Worm (Caenorhabditis elegans) whole organism, mixed stage, embryonic: ENCODE measurements around the gene R11G1.2.

ENCODE experiments used
- M03D4.4 ChIP-seq: sonication (generic microtip); optimal IDR thresholded peaks from 2 replicates; lab custom pipeline; 2017; ENCODE audit warnings: mild to moderate bottlenecking, missing genetic modification characterization, missing compliant biosample characterization
- bed-3 ChIP-seq: fragments of 200-800 bp; sonication (Bioruptor generic); optimal IDR thresholded peaks from 3 replicates; lab custom pipeline; 2018; ENCODE audit warnings: mild to moderate bottlenecking, missing genetic modification characterization, moderate library complexity, missing compliant biosample characterization
- blmp-1 ChIP-seq: fragments of 150-350 bp; optimal IDR thresholded peaks from 2 replicates; lab custom pipeline; 2014; ENCODE audit warnings: missing biosample characterization, missing genetic modification characterization
- ceh-39 ChIP-seq: fragments of 150-350 bp; optimal IDR thresholded peaks from 2 replicates; lab custom pipeline; 2014; ENCODE audit warnings: missing biosample characterization, missing genetic modification characterization
- ceh-43 ChIP-seq: fragments of 200-800 bp; sonication (Bioruptor generic); optimal IDR thresholded peaks from 2 replicates; lab custom pipeline; 2018; ENCODE audit warnings: mild to moderate bottlenecking, missing genetic modification characterization, moderate library complexity, missing compliant biosample characterization
- ceh-83 ChIP-seq: fragments of 200-800 bp; sonication (Bioruptor generic); optimal IDR thresholded peaks from 2 replicates; lab custom pipeline; 2018; ENCODE audit warnings: mild to moderate bottlenecking, missing genetic modification characterization, missing compliant biosample characterization
- ces-1 ChIP-seq: fragments of 150-350 bp; optimal IDR thresholded peaks from 2 replicates; lab custom pipeline; 2014; ENCODE audit warnings: missing biosample characterization, missing genetic modification reagents, missing genetic modification characterization
- cnd-1 ChIP-seq: fragments of 200-800 bp; sonication (Bioruptor generic); optimal IDR thresholded peaks from 2 replicates; lab custom pipeline; 2018; ENCODE audit warnings: mild to moderate bottlenecking, missing genetic modification characterization, missing compliant biosample characterization
- drap-1 ChIP-seq: fragments of 200-800 bp; sonication (Bioruptor generic); optimal IDR thresholded peaks from 3 replicates; lab custom pipeline; 2018; ENCODE audit warnings: mild to moderate bottlenecking, missing genetic modification characterization, missing compliant biosample characterization
- elt-1 ChIP-seq: sonication (generic microtip); optimal IDR thresholded peaks from 2 replicates; lab custom pipeline; 2017; ENCODE audit warnings: missing genetic modification characterization, mild to moderate bottlenecking, missing compliant biosample characterization, antibody characterized with exemption, moderate library complexity, borderline replicate concordance; ENCODE audit not compliant: insufficient read depth
- elt-3 ChIP-seq: fragments of 150-350 bp; optimal IDR thresholded peaks from 2 replicates; lab custom pipeline; 2014; ENCODE audit warnings: missing biosample characterization, missing genetic modification characterization
- flh-1 ChIP-seq: fragments of 200-800 bp; sonication (Bioruptor generic); optimal IDR thresholded peaks from 2 replicates; lab custom pipeline; 2018; ENCODE audit warnings: mild to moderate bottlenecking, missing genetic modification characterization, moderate library complexity, missing compliant biosample characterization
- ham-2 ChIP-seq: fragments of 200-800 bp; sonication (Bioruptor generic); optimal IDR thresholded peaks from 2 replicates; lab custom pipeline; 2018; ENCODE audit warnings: mild to moderate bottlenecking, missing genetic modification characterization, missing compliant biosample characterization
- hlh-1 ChIP-seq: fragments of 150-350 bp; optimal IDR thresholded peaks from 2 replicates; lab custom pipeline; 2014; ENCODE audit warnings: missing biosample characterization, missing genetic modification reagents, missing genetic modification characterization
- lin-13 ChIP-seq: fragments of 150-350 bp; optimal IDR thresholded peaks from 2 replicates; lab custom pipeline; 2014; ENCODE audit warnings: missing biosample characterization, missing genetic modification characterization
- lin-32 ChIP-seq: fragments of 200-800 bp; sonication (Bioruptor generic); optimal IDR thresholded peaks from 2 replicates; lab custom pipeline; 2018; ENCODE audit warnings: mild to moderate bottlenecking, missing genetic modification characterization, missing compliant biosample characterization
- lsy-2 ChIP-seq: fragments of 150-350 bp; optimal IDR thresholded peaks from 2 replicates; lab custom pipeline; 2014; ENCODE audit warnings: missing biosample characterization, missing genetic modification characterization
- mab-5 ChIP-seq: fragments of 150-350 bp; optimal IDR thresholded peaks from 2 replicates; lab custom pipeline; 2014; ENCODE audit warnings: missing biosample characterization, missing genetic modification characterization
- mep-1 ChIP-seq: fragments of 150-350 bp; optimal IDR thresholded peaks from 2 replicates; lab custom pipeline; 2017; ENCODE audit warnings: missing biosample characterization, missing genetic modification reagents, missing genetic modification characterization, inconsistent platforms
- mls-2 ChIP-seq: sonication (generic microtip); optimal IDR thresholded peaks from 2 replicates; lab custom pipeline; 2016; ENCODE audit warnings: mild to moderate bottlenecking, missing genetic modification characterization, moderate library complexity, missing compliant biosample characterization
- nhr-12 ChIP-seq: fragments of 150-350 bp; optimal IDR thresholded peaks from 2 replicates; lab custom pipeline; 2014; ENCODE audit warnings: missing biosample characterization, missing genetic modification characterization
- nhr-2 ChIP-seq: fragments of 150-350 bp; optimal IDR thresholded peaks from 2 replicates; lab custom pipeline; 2014; ENCODE audit warnings: missing biosample characterization, missing genetic modification characterization
- nhr-237 ChIP-seq: fragments of 150-350 bp; optimal IDR thresholded peaks from 2 replicates; lab custom pipeline; 2014; ENCODE audit warnings: missing biosample characterization, missing genetic modification characterization
- nhr-28 ChIP-seq: fragments of 150-350 bp; optimal IDR thresholded peaks from 2 replicates; lab custom pipeline; 2014; ENCODE audit warnings: missing biosample characterization, missing genetic modification characterization
- nhr-76 ChIP-seq: sonication (generic microtip); optimal IDR thresholded peaks from 2 replicates; lab custom pipeline; 2017; ENCODE audit warnings: missing biosample characterization, missing genetic modification characterization
- pha-4 ChIP-seq: fragments of 150-350 bp; optimal IDR thresholded peaks from 2 replicates; lab custom pipeline; 2018; ENCODE audit warnings: missing biosample characterization, missing genetic modification reagents, missing genetic modification characterization
- sem-2 ChIP-seq: fragments of 200-800 bp; sonication (Bioruptor generic); optimal IDR thresholded peaks from 2 replicates; lab custom pipeline; 2018; ENCODE audit warnings: mild to moderate bottlenecking, missing genetic modification characterization, missing compliant biosample characterization
- snpc-4 ChIP-seq: fragments of 150-350 bp; optimal IDR thresholded peaks from 2 replicates; lab custom pipeline; 2014; ENCODE audit warnings: missing biosample characterization, missing genetic modification characterization
- sptf-1 ChIP-seq: sonication (generic microtip); optimal IDR thresholded peaks from 2 replicates; lab custom pipeline; 2017; ENCODE audit warnings: mild to moderate bottlenecking, missing genetic modification characterization, moderate library complexity, missing compliant biosample characterization
- tbx-8 ChIP-seq: fragments of 200-800 bp; sonication (Bioruptor generic); optimal IDR thresholded peaks from 2 replicates; lab custom pipeline; 2018; ENCODE audit warnings: mild to moderate bottlenecking, missing genetic modification characterization, moderate library complexity, missing compliant biosample characterization
- unc-120 ChIP-seq: sonication (generic microtip); optimal IDR thresholded peaks from 2 replicates; lab custom pipeline; 2017; ENCODE audit warnings: missing genetic modification characterization, missing compliant biosample characterization; ENCODE audit not compliant: poor library complexity, severe bottlenecking
- unc-39 ChIP-seq: fragments of 150-350 bp; optimal IDR thresholded peaks from 2 replicates; lab custom pipeline; 2014; ENCODE audit warnings: missing biosample characterization, missing genetic modification characterization
- unc-62 ChIP-seq: fragments of 150-350 bp; optimal IDR thresholded peaks from 2 replicates; lab custom pipeline; 2014; ENCODE audit warnings: missing biosample characterization, missing genetic modification reagents, missing genetic modification characterization
- zip-8 ChIP-seq: fragments of 150-350 bp; optimal IDR thresholded peaks from 2 replicates; lab custom pipeline; 2014; ENCODE audit warnings: missing biosample characterization, missing genetic modification characterization
- ztf-11 ChIP-seq: fragments of 150-350 bp; optimal IDR thresholded peaks from 2 replicates; lab custom pipeline; 2014; ENCODE audit warnings: missing biosample characterization, missing genetic modification characterization

R11G1.2 gene

DNA sequence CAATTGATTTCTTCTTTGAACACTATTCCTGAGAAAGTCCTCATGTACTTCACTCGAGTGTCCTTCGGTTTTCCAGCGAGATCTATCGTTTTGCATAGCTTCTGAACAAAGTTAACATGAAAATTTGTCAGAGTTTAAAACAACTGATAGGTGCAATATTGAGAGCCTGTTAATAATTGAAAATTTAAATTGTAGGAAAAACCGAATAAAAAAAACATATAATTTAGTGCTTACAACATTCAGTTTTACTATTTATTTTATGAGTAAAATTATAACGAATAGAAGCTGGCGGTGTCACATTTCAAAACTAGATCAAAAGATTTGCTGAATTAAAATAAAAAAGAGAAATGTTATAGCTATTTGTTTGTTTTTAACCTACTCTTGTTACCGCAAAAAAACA lies 42.7 kb downstream of the R11G1.2 start, which contains the start of gene C02F12.8:
C02F12.8 (minus strand) TSS at position 101 of the 400 bp plus-strand sequence.
- TF ChIP-seq drap-1 (GFP tag; lab: Kevin White, UChicago) = no peak
- no peak for TF ChIP-seq zip-8 (tag; lab: Kevin White, UChicago)
- no peak for TF ChIP-seq flh-1 (GFP tag; lab: Kevin White, UChicago)
- TF ChIP-seq ham-2 (GFP tag; lab: Kevin White, UChicago) = no peak
- no peak for TF ChIP-seq nhr-12 (tag; lab: Kevin White, UChicago)
- no peak for TF ChIP-seq nhr-76 (tag; lab: Kevin White, UChicago)
- TF ChIP-seq ceh-43 (GFP tag; lab: Kevin White, UChicago) = no peak
- TF ChIP-seq mab-5 (tag; lab: Kevin White, UChicago) = no peak
- no peak for TF ChIP-seq sptf-1 (tag; lab: Kevin White, UChicago)
- TF ChIP-seq elt-3 = no peak
- TF ChIP-seq lin-32 (GFP tag; lab: Kevin White, UChicago) = no peak
- no peak for TF ChIP-seq nhr-237 (tag; lab: Kevin White, UChicago)
- no peak for TF ChIP-seq pha-4
- no peak for TF ChIP-seq nhr-2 (tag; lab: Kevin White, UChicago)
- no peak for TF ChIP-seq unc-120 (tag; lab: Kevin White, UChicago)
- TF ChIP-seq nhr-28 = no peak
- TF ChIP-seq ces-1 (GFP tag; lab: Kevin White, UChicago) = no peak

DNA sequence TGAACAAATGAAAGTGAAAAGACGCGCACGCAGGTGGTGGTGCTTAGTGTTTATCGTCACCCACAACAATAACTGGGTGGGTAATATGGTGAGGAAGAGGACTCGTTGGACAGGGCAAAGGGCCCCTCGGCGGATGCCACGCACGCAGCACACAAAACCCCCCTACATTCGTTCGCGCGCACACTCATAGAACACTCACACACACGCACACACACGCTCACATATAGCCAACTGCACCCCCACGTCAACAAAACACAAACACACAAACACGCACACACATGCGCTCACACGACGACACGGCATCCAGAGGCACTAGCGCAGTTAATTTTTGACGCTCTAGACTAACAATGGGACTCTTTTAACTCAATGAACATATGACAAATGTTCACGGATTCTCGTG lies 43.8 kb downstream of the R11G1.2 start:
- peak; percentile 58 for TF ChIP-seq drap-1 (GFP tag; lab: Kevin White, UChicago)
- no peak for TF ChIP-seq elt-1
- TF ChIP-seq elt-3 = no peak
- no peak for TF ChIP-seq zip-8 (tag; lab: Kevin White, UChicago)
- no peak for TF ChIP-seq nhr-2 (tag; lab: Kevin White, UChicago)
- TF ChIP-seq lin-13 (tag; lab: Kevin White, UChicago) = peak; percentile 69
- peak; percentile 62 for TF ChIP-seq cnd-1
- peak; percentile 73 for TF ChIP-seq sptf-1 (tag; lab: Kevin White, UChicago)
- TF ChIP-seq tbx-8 (GFP tag; lab: Kevin White, UChicago) = no peak
- no peak for TF ChIP-seq pha-4
- peak; percentile 33 for TF ChIP-seq unc-120 (tag; lab: Kevin White, UChicago)
- peak; percentile 2 for TF ChIP-seq flh-1 (GFP tag; lab: Kevin White, UChicago)
- TF ChIP-seq nhr-28 = no peak
- TF ChIP-seq ceh-83 (GFP tag; lab: Kevin White, UChicago) = no peak
- TF ChIP-seq bed-3 (GFP tag; lab: Kevin White, UChicago) = no peak
- no peak for TF ChIP-seq hlh-1
- TF ChIP-seq mep-1 (tag; lab: Kevin White, UChicago) = no peak
- no peak for TF ChIP-seq unc-39
- TF ChIP-seq lin-32 (GFP tag; lab: Kevin White, UChicago) = no peak
- no peak for TF ChIP-seq ztf-11 (tag; lab: Kevin White, UChicago)
- no peak for TF ChIP-seq lsy-2 (tag; lab: Kevin White, UChicago)
- TF ChIP-seq M03D4.4 (tag; lab: Kevin White, UChicago) = peak; percentile 49
- no peak for TF ChIP-seq mab-5 (tag; lab: Kevin White, UChicago)
- no peak for TF ChIP-seq blmp-1 (tag; lab: Kevin White, UChicago)
- no peak for TF ChIP-seq ceh-43 (GFP tag; lab: Kevin White, UChicago)
- peak; percentile 34 for TF ChIP-seq sem-2 (GFP tag; lab: Kevin White, UChicago)
- no peak for TF ChIP-seq ceh-39 (tag; lab: Kevin White, UChicago)
- no peak for TF ChIP-seq nhr-237 (tag; lab: Kevin White, UChicago)
- TF ChIP-seq ces-1 (GFP tag; lab: Kevin White, UChicago) = peak; percentile 14
- TF ChIP-seq snpc-4 (tag; lab: Kevin White, UChicago) = no peak
- TF ChIP-seq nhr-76 (tag; lab: Kevin White, UChicago) = no peak
- peak; percentile 74 for TF ChIP-seq mls-2 (tag; lab: Kevin White, UChicago)
- no peak for TF ChIP-seq nhr-12 (tag; lab: Kevin White, UChicago)
- peak; percentile 65 for TF ChIP-seq ham-2 (GFP tag; lab: Kevin White, UChicago)
- peak; percentile 6 for TF ChIP-seq unc-62

DNA sequence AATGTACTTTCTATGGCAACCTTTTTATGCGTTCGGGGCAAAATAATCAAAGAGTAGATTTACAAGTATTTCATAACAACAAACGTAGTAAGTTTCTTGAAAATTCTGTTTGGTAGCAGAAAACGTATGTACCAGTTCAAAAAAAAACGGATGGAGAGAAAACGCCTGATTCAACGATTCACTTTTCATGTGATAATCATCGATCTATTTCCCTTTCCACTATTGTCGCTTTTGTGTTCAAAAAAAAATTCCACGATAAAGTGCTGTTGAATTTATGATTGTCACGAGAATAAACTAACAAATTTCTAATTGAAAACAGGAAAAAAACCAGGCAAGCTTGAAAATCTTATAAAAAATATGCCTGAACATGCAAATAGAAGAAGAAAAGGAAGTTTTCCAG lies 45.4 kb downstream of the R11G1.2 start:
- TF ChIP-seq ceh-83 (GFP tag; lab: Kevin White, UChicago) (no peak), ham-2 (GFP tag; lab: Kevin White, UChicago) (no peak), unc-120 (tag; lab: Kevin White, UChicago) (no peak), blmp-1 (tag; lab: Kevin White, UChicago) (no peak), nhr-237 (tag; lab: Kevin White, UChicago) (no peak), nhr-12 (tag; lab: Kevin White, UChicago) (no peak), pha-4 (no peak), tbx-8 (GFP tag; lab: Kevin White, UChicago) (no peak), elt-1 (no peak), mab-5 (tag; lab: Kevin White, UChicago) (no peak), zip-8 (tag; lab: Kevin White, UChicago) (no peak), nhr-2 (tag; lab: Kevin White, UChicago) (no peak), lsy-2 (tag; lab: Kevin White, UChicago) (no peak), ces-1 (GFP tag; lab: Kevin White, UChicago) (no peak), elt-3 (no peak), unc-39 (no peak), nhr-28 (no peak), flh-1 (GFP tag; lab: Kevin White, UChicago) (no peak)
